Worm (Caenorhabditis elegans) whole organism, L2 larva: ENCODE results near the gene cec-5.
A peak's percentile ranks its signal among the peaks of the same experiment; 100 is the strongest.

Experiments
- C34F6.9 ChIP-seq: fragments of 150-350 bp; optimal IDR thresholded peaks from 2 replicates; lab custom pipeline; 2014; ENCODE audit warnings: missing biosample characterization, missing genetic modification characterization
- F13H6.1 ChIP-seq: sonication (generic microtip); optimal IDR thresholded peaks from 2 replicates; lab custom pipeline; 2016; ENCODE audit warnings: missing genetic modification characterization, missing compliant biosample characterization
- R02D3.7 ChIP-seq: fragments of 150-350 bp; optimal IDR thresholded peaks from 2 replicates; lab custom pipeline; 2014; ENCODE audit warnings: missing biosample characterization, missing genetic modification characterization
- Y55F3AM.14 ChIP-seq: fragments of 200-800 bp; sonication (Bioruptor generic); optimal IDR thresholded peaks from 2 replicates; lab custom pipeline; 2018; ENCODE audit warnings: mild to moderate bottlenecking, missing genetic modification characterization, missing compliant biosample characterization
- alr-1 ChIP-seq: fragments of 150-350 bp; optimal IDR thresholded peaks from 2 replicates; lab custom pipeline; 2014; ENCODE audit warnings: missing biosample characterization, missing genetic modification characterization
- aly-2 ChIP-seq: fragments of 150-350 bp; optimal IDR thresholded peaks from 2 replicates; lab custom pipeline; 2014; ENCODE audit warnings: missing biosample characterization, missing genetic modification characterization
- ama-1 ChIP-seq: fragments of 150-350 bp; optimal IDR thresholded peaks from 2 replicates; lab custom pipeline; 2018; ENCODE audit warnings: inconsistent platforms
- ceh-16 ChIP-seq: fragments of 150-350 bp; optimal IDR thresholded peaks from 2 replicates; lab custom pipeline; 2014; ENCODE audit warnings: missing biosample characterization, missing genetic modification characterization
- crh-2 ChIP-seq: sonication (generic microtip); optimal IDR thresholded peaks from 2 replicates; lab custom pipeline; 2017; ENCODE audit warnings: missing biosample characterization, missing genetic modification characterization
- dmd-4 ChIP-seq: sonication (generic microtip); optimal IDR thresholded peaks from 2 replicates; lab custom pipeline; 2017; ENCODE audit warnings: missing biosample characterization, missing genetic modification characterization
- egl-27 ChIP-seq: sonication (generic microtip); optimal IDR thresholded peaks from 3 replicates; lab custom pipeline; 2017; ENCODE audit warnings: missing biosample characterization, missing genetic modification reagents, missing genetic modification characterization
- elt-1 ChIP-seq: fragments of 150-350 bp; optimal IDR thresholded peaks from 2 replicates; lab custom pipeline; 2014; ENCODE audit warnings: missing biosample characterization, missing genetic modification characterization
- lin-11 ChIP-seq: fragments of 150-350 bp; sonication (generic microtip); optimal IDR thresholded peaks from 2 replicates; lab custom pipeline; 2014; ENCODE audit warnings: missing biosample characterization, missing genetic modification characterization, inconsistent platforms, mixed read lengths
- lin-13 ChIP-seq: fragments of 150-350 bp; optimal IDR thresholded peaks from 2 replicates; lab custom pipeline; 2014; ENCODE audit warnings: missing biosample characterization, missing genetic modification reagents, missing genetic modification characterization
- lin-39 ChIP-seq: fragments of 150-350 bp; optimal IDR thresholded peaks from 2 replicates; lab custom pipeline; 2014; ENCODE audit warnings: missing biosample characterization, missing genetic modification reagents, missing genetic modification characterization
- lsy-2 ChIP-seq, 2 experiments: fragments of 150-350 bp in 1 of 2; sonication (generic microtip) in 1 of 2; optimal IDR thresholded peaks; 2 replicates each; lab custom pipeline; 2014 to 2017; ENCODE audit warnings: missing biosample characterization in 2 of 2, missing genetic modification characterization in 2 of 2
- mab-5 ChIP-seq: fragments of 150-350 bp; optimal IDR thresholded peaks from 2 replicates; lab custom pipeline; 2014; ENCODE audit warnings: missing biosample characterization, missing genetic modification characterization
- mdl-1 ChIP-seq, 2 experiments: fragments of 150-350 bp in 1 of 2; sonication (generic microtip) in 1 of 2; optimal IDR thresholded peaks; 2 replicates each; lab custom pipeline; 2017; ENCODE audit warnings: missing biosample characterization in 2 of 2, missing genetic modification characterization in 2 of 2
- nhr-11 ChIP-seq: fragments of 150-350 bp; optimal IDR thresholded peaks from 2 replicates; lab custom pipeline; 2014; ENCODE audit warnings: missing biosample characterization, missing genetic modification characterization
- nhr-12 ChIP-seq: fragments of 150-350 bp; optimal IDR thresholded peaks from 2 replicates; lab custom pipeline; 2014; ENCODE audit warnings: missing biosample characterization, missing genetic modification characterization
- nhr-129 ChIP-seq: fragments of 150-350 bp; optimal IDR thresholded peaks from 2 replicates; lab custom pipeline; 2014; ENCODE audit warnings: missing biosample characterization, missing genetic modification characterization
- nhr-237 ChIP-seq: fragments of 150-350 bp; optimal IDR thresholded peaks from 2 replicates; lab custom pipeline; 2014; ENCODE audit warnings: missing biosample characterization, missing genetic modification characterization
- nhr-25 ChIP-seq: fragments of 150-350 bp; sonication (generic microtip); optimal IDR thresholded peaks from 3 replicates; lab custom pipeline; 2014; ENCODE audit warnings: missing biosample characterization, missing genetic modification characterization
- nhr-6 ChIP-seq: fragments of 150-350 bp; optimal IDR thresholded peaks from 2 replicates; lab custom pipeline; 2014; ENCODE audit warnings: missing biosample characterization, missing genetic modification characterization
- peb-1 ChIP-seq: fragments of 150-350 bp; optimal IDR thresholded peaks from 2 replicates; lab custom pipeline; 2014; ENCODE audit warnings: missing biosample characterization, missing genetic modification characterization
- sem-4 ChIP-seq: fragments of 150-350 bp; optimal IDR thresholded peaks from 2 replicates; lab custom pipeline; 2014; ENCODE audit warnings: missing biosample characterization, missing genetic modification reagents, missing genetic modification characterization
- skn-1 ChIP-seq: sonication (generic microtip); optimal IDR thresholded peaks from 2 replicates; lab custom pipeline; 2017; ENCODE audit warnings: missing biosample characterization, missing genetic modification characterization
- sma-3 ChIP-seq: sonication (generic microtip); optimal IDR thresholded peaks from 2 replicates; lab custom pipeline; 2016; ENCODE audit warnings: missing genetic modification reagents, missing genetic modification characterization, missing compliant biosample characterization
- sma-9 ChIP-seq, 2 experiments: fragments of 150-350 bp in 1 of 2; sonication (generic microtip) in 1 of 2; optimal IDR thresholded peaks; 2 replicates each; lab custom pipeline; 2014 to 2016; ENCODE audit warnings: missing genetic modification characterization in 2 of 2, mild to moderate bottlenecking in 1 of 2, missing biosample characterization in 1 of 2, missing compliant biosample characterization in 1 of 2, missing genetic modification reagents in 1 of 2, moderate library complexity in 1 of 2
- snpc-4 ChIP-seq: fragments of 150-350 bp; optimal IDR thresholded peaks from 2 replicates; lab custom pipeline; 2014; ENCODE audit warnings: missing biosample characterization, missing genetic modification characterization
- unc-39 ChIP-seq: fragments of 150-350 bp; optimal IDR thresholded peaks from 2 replicates; lab custom pipeline; 2014; ENCODE audit warnings: missing biosample characterization, missing genetic modification characterization
- unc-55 ChIP-seq: fragments of 150-350 bp; sonication (generic microtip); optimal IDR thresholded peaks from 3 replicates; lab custom pipeline; 2014; ENCODE audit warnings: missing biosample characterization, missing genetic modification reagents, missing genetic modification characterization
- unc-62 ChIP-seq: fragments of 150-350 bp; optimal IDR thresholded peaks from 2 replicates; lab custom pipeline; 2014; ENCODE audit warnings: missing biosample characterization, missing genetic modification reagents, missing genetic modification characterization
- zag-1 ChIP-seq: fragments of 150-350 bp; optimal IDR thresholded peaks from 2 replicates; lab custom pipeline; 2014; ENCODE audit warnings: missing biosample characterization, missing genetic modification characterization
- ztf-4 ChIP-seq: fragments of 150-350 bp; optimal IDR thresholded peaks from 2 replicates; lab custom pipeline; 2014; ENCODE audit warnings: missing biosample characterization, missing genetic modification characterization

The cec-5 gene

ce11 chrIV:7608111-7608510 lies 28.2 kb upstream of the cec-5 start:
- TF ChIP-seq sem-4 (tag; lab: Kevin White, UChicago) (no peak), lin-39 (no peak), dmd-4 (tag; lab: Kevin White, UChicago) (no peak), F13H6.1 (no peak), unc-39 (tag; lab: Kevin White, UChicago) (no peak), Y55F3AM.14 (no peak), alr-1 (tag; lab: Kevin White, UChicago) (no peak), sma-9 (GFP tag; optimal IDR thresholded peaks at IDR 0.05; lab: Kevin White, UChicago) (no peak), sma-9 (tag; optimal IDR thresholded peaks at IDR 0.05; lab: Kevin White, UChicago) (no peak), lin-11 (tag; lab: Kevin White, UChicago) (no peak), nhr-12 (tag; lab: Kevin White, UChicago) (no peak), lin-13 (GFP tag; lab: Kevin White, UChicago) (no peak), ztf-4 (tag; lab: Kevin White, UChicago) (no peak), mab-5 (no peak), zag-1 (tag; lab: Kevin White, UChicago) (no peak), nhr-237 (tag; lab: Kevin White, UChicago) (no peak), lsy-2 (tag; optimal IDR thresholded peaks at IDR 0.05; lab: Kevin White, UChicago) (no peak), elt-1 (tag; lab: Kevin White, UChicago) (no peak), mdl-1 (tag; optimal IDR thresholded peaks at IDR 0.05; lab: Kevin White, UChicago) (no peak), nhr-6 (no peak), ceh-16 (tag; lab: Kevin White, UChicago) (no peak)

DNA sequence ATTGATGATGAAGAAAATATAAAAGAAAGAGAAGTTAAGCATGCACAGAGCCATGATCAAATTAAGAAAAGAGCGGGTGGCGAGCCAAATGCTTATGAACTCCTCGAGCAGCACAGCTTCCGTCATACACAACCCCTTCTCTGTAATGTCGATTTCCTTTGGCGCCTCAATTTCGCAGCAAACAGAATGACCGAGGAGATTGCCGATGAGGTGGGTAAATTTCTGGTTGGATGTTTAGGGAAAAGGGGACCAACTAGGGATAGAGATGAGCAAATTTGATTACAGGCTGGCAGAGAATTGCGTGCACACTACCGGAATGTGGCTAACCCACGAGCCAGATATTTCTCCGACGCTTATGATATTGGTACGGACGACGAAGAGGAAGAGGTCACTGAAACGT lies 25.5 kb upstream of the cec-5 start:
- TF ChIP-seq Y55F3AM.14 (no peak), sma-9 (GFP tag; optimal IDR thresholded peaks at IDR 0.05; lab: Kevin White, UChicago) (no peak), sma-9 (tag; optimal IDR thresholded peaks at IDR 0.05; lab: Kevin White, UChicago) (no peak), peb-1 (tag; lab: Kevin White, UChicago) (no peak), R02D3.7 (tag; lab: Kevin White, UChicago) (no peak), snpc-4 (tag; lab: Kevin White, UChicago) (no peak), crh-2 (no peak), lsy-2 (tag; optimal IDR thresholded peaks at IDR 0.05; lab: Kevin White, UChicago) (no peak), sma-3 (GFP tag; lab: Kevin White, UChicago) (no peak), mab-5 (no peak)

DNA sequence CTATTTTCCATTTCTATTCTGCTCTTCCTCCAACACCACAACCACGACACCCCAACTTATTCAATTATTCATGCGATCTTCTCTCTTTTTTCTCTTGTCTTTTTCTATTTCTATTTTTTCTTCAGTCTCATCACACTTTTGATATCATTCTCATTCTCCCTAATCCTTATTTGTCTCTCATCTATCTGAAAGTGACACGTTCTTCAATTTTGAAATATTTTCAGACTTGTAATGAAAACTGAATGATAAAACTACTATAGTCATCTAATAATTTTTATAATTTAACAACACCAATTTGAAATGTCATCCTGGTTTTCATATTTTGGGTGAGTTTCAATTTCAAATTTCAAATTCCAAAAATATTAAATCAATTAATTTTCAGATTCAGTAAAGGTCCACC lies 8.7 kb upstream of the cec-5 start, which contains the start of gene cla-1:
Gene cla-1, plus strand, starts transcription at position 301 of the 400 bp plus-strand sequence.
- no peak for TF ChIP-seq nhr-11 (tag; lab: Kevin White, UChicago)
- no peak for TF ChIP-seq crh-2
- no peak for TF ChIP-seq unc-62 (GFP tag; lab: Kevin White, UChicago)
- no peak for TF ChIP-seq nhr-129 (tag; lab: Kevin White, UChicago)
- no peak for TF ChIP-seq zag-1 (tag; lab: Kevin White, UChicago)
- no peak for TF ChIP-seq ceh-16 (tag; lab: Kevin White, UChicago)
- TF ChIP-seq sem-4 (tag; lab: Kevin White, UChicago): peak; percentile 45
- TF ChIP-seq snpc-4 (tag; lab: Kevin White, UChicago): no peak
- TF ChIP-seq F13H6.1: no peak
- TF ChIP-seq elt-1 (tag; lab: Kevin White, UChicago): no peak
- TF ChIP-seq ama-1 (lab: Kevin White, UChicago): no peak
- no peak for TF ChIP-seq aly-2
- TF ChIP-seq C34F6.9 (tag; lab: Kevin White, UChicago): no peak
- TF ChIP-seq unc-55: peak; percentile 46
- no peak for TF ChIP-seq egl-27 (tag; lab: Kevin White, UChicago)
- TF ChIP-seq mdl-1 (tag; optimal IDR thresholded peaks at IDR 0.05; lab: Kevin White, UChicago): no peak
- no peak for TF ChIP-seq lin-13 (GFP tag; lab: Kevin White, UChicago)

- TF ChIP-seq skn-1 (no peak), aly-2 (no peak), egl-27 (tag; lab: Kevin White, UChicago) (no peak), nhr-11 (tag; lab: Kevin White, UChicago) (no peak), nhr-25 (tag; lab: Kevin White, UChicago) (no peak)
Observed at ce11 chrIV:7586972-7587371, 7.1 kb upstream of the cec-5 start.
